Worm (Caenorhabditis elegans) whole organism, young adult: ENCODE data around the gene sdn-1.

Source experiments
- ama-1 ChIP-seq, 3 experiments: fragments of 150-350 bp in 1 of 3; sonication (generic microtip) in 2 of 3; optimal IDR thresholded peaks; 2 replicates each; lab custom pipeline; 2014 to 2018; ENCODE audit warnings: missing biosample characterization in 2 of 3, missing genetic modification characterization in 2 of 3, missing genetic modification reagents in 2 of 3
- ceh-58 ChIP-seq: fragments of 200-800 bp; sonication (Bioruptor generic); IDR thresholded peaks from 2 replicates; pipeline ENCODE4 v1.3.6; 2022; ENCODE audit warnings: missing genetic modification characterization, missing compliant biosample characterization
- dpff-1 ChIP-seq: sonication (generic microtip); optimal IDR thresholded peaks from 2 replicates; lab custom pipeline; 2017; ENCODE audit warnings: mild to moderate bottlenecking, missing genetic modification characterization, missing compliant biosample characterization
- gei-17 ChIP-seq: fragments of 200-800 bp; sonication (Bioruptor generic); optimal IDR thresholded peaks from 2 replicates; lab custom pipeline; 2018; ENCODE audit warnings: mild to moderate bottlenecking, missing genetic modification characterization, missing compliant biosample characterization
- lsy-27 ChIP-seq: sonication (generic microtip); optimal IDR thresholded peaks from 2 replicates; lab custom pipeline; 2017; ENCODE audit warnings: missing genetic modification characterization, mild to moderate bottlenecking, missing compliant biosample characterization, antibody characterized with exemption, missing genotype, borderline replicate concordance; ENCODE audit not compliant: insufficient read depth
- snpc-3.4 ChIP-seq: sonication (generic microtip); optimal IDR thresholded peaks from 2 replicates; lab custom pipeline; 2017; ENCODE audit warnings: missing genetic modification characterization, mild to moderate bottlenecking, missing compliant biosample characterization, antibody characterized with exemption, moderate library complexity, missing genotype, missing genetic modification reagents

DNA sequence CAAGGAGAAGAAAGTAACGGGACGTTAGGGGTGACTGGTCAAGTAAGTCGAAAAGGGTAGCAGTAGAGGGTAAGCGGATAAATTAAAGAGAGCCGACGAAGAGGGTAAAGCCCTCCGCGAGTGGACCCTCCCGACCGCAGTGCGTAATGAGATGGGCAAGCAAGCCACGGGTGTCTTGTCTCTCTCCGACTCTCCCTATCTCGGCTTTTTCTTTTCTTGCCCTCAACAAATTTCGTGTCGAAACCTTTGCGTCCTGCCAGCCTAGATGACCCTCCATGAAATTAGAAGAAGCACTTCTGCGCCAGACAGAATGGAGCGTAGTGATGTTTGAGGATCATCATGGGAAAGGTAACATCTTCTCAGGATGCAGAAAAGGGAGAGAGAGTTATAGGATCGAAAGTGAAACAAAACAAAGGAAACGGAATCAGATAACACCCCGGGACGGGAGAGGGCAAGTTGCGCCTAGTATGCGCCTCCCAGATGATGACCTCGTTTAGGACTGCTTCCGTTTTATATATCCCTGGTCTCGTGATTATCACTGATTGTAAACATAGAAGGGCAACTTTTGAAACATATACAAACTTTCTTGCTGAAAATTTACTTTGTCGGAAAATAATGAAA, 732 bp upstream of the sdn-1 start:
- TF ChIP-seq ama-1 (optimal IDR thresholded peaks at IDR 0.05; lab: Kevin White, UChicago) (no peak), ama-1 (GFP tag; optimal IDR thresholded peaks at IDR 0.05; lab: Kevin White, UChicago) (no peak), snpc-3.4 (tag; lab: Kevin White, UChicago) (no peak), lsy-27 (no peak), ceh-58 (GFP tag; lab: Robert Waterston, UW) (no peak), dpff-1 (tag; lab: Kevin White, UChicago) (no peak), gei-17 (GFP tag; lab: Kevin White, UChicago) (no peak)
